Worm (Caenorhabditis elegans) whole organism, midembryonic: ENCODE measurements around the gene idpp-3.
"Not testable (repeated sequence)": the region's sequence is repeated elsewhere in the genome, so short reads cannot be mapped to it uniquely, and the experiment has no call there.

Experiments used
- T22C8.4 ChIP-seq: fragments of 200-800 bp; sonication (Bioruptor generic); IDR thresholded peaks from 2 replicates; pipeline ENCODE4 v1.3.6; 2022; ENCODE audit warnings: missing genetic modification characterization, missing compliant biosample characterization
- cog-1 ChIP-seq: sonication (generic microtip); optimal IDR thresholded peaks from 2 replicates; lab custom pipeline; 2016; ENCODE audit warnings: missing genetic modification characterization, missing compliant biosample characterization
- flt-1 ChIP-seq: fragments of 200-800 bp; sonication (Bioruptor generic); IDR thresholded peaks from 2 replicates; pipeline ENCODE4 v1.3.6; 2022; ENCODE audit warnings: missing genetic modification characterization, missing compliant biosample characterization
- klf-2 ChIP-seq: fragments of 200-800 bp; sonication (Bioruptor generic); conservative IDR thresholded peaks from 2 replicates; pipeline ENCODE4 v1.3.6; 2022; ENCODE audit warnings: missing genetic modification reagents, missing genetic modification characterization, missing compliant biosample characterization
- med-1 ChIP-seq: sonication (generic microtip); optimal IDR thresholded peaks from 2 replicates; lab custom pipeline; 2017; ENCODE audit warnings: missing genetic modification characterization, mild to moderate bottlenecking, missing compliant biosample characterization, antibody characterized with exemption, missing genetic modification reagents; ENCODE audit not compliant: insufficient read depth
- ref-1 ChIP-seq: fragments of 200-800 bp; sonication (Bioruptor generic); conservative IDR thresholded peaks from 2 replicates; pipeline ENCODE4 v1.3.6; 2022; ENCODE audit warnings: missing genetic modification reagents, missing genetic modification characterization, missing compliant biosample characterization
- tab-1 ChIP-seq: fragments of 200-800 bp; sonication (Bioruptor generic); IDR thresholded peaks from 2 replicates; pipeline ENCODE4 v1.3.6; 2022; ENCODE audit warnings: missing genetic modification characterization, missing compliant biosample characterization
- ztf-23 ChIP-seq: fragments of 200-800 bp; sonication (Bioruptor generic); IDR thresholded peaks from 2 replicates; pipeline ENCODE4 v1.3.6; 2022; ENCODE audit warnings: missing genetic modification reagents, missing genetic modification characterization, missing compliant biosample characterization
- ztf-29 ChIP-seq: fragments of 200-800 bp; sonication (Bioruptor generic); IDR thresholded peaks from 2 replicates; pipeline ENCODE4 v1.3.6; 2022; ENCODE audit warnings: missing genetic modification reagents, missing genetic modification characterization, missing compliant biosample characterization

The idpp-3 gene

ce11 chrX:14966515-14966914, 5.1 kb upstream of the idpp-3 start, which contains the start of gene F20D1.22:
TSS of gene F20D1.22 (plus strand) at chrX:14966815.
- not testable (repeated sequence) for TF ChIP-seq flt-1 (GFP tag; lab: Robert Waterston, UW); cog-1 (tag; lab: Kevin White, UChicago); ztf-23 (GFP tag; lab: Robert Waterston, UW)

- TF ChIP-seq ztf-23 (GFP tag; lab: Robert Waterston, UW) = no peak
- TF ChIP-seq ztf-29 (GFP tag; lab: Robert Waterston, UW) = no peak
- TF ChIP-seq flt-1 (GFP tag; lab: Robert Waterston, UW) = no peak
- TF ChIP-seq ref-1 (GFP tag; lab: Robert Waterston, UW) = no peak
- TF ChIP-seq T22C8.4 (GFP tag; lab: Robert Waterston, UW) = no peak
- TF ChIP-seq cog-1 (tag; lab: Kevin White, UChicago) = no peak
- TF ChIP-seq tab-1 (GFP tag; lab: Robert Waterston, UW) = no peak
- no peak for TF ChIP-seq med-1 (GFP tag; lab: Kevin White, UChicago)
- TF ChIP-seq klf-2 (GFP tag; lab: Robert Waterston, UW) = no peak
Observed at ce11 chrX:14965761-14966160, 4.4 kb upstream of the idpp-3 start, which contains the start of gene F45B8.5. TSS of gene F45B8.5 (plus strand) at chrX:14966061.

- TF ChIP-seq flt-1 (GFP tag; lab: Robert Waterston, UW) = no peak
Observed at ce11 chrX:14964253-14964652, 2.9 kb upstream of the idpp-3 start, which contains the start of gene rgs-11. TSS of gene rgs-11 (plus strand) at chrX:14964553.

ce11 chrX:14962456-14962855, 1.1 kb upstream of the idpp-3 start, which contains the start of gene rgs-10:
TSS of gene rgs-10 (plus strand) at chrX:14962756.
- no peak for TF ChIP-seq klf-2 (GFP tag; lab: Robert Waterston, UW)
- TF ChIP-seq ztf-23 (GFP tag; lab: Robert Waterston, UW) = no peak
- TF ChIP-seq T22C8.4 (GFP tag; lab: Robert Waterston, UW) = no peak
- no peak for TF ChIP-seq ref-1 (GFP tag; lab: Robert Waterston, UW)
- TF ChIP-seq flt-1 (GFP tag; lab: Robert Waterston, UW) = no peak
- TF ChIP-seq ztf-29 (GFP tag; lab: Robert Waterston, UW) = no peak
- TF ChIP-seq cog-1 (tag; lab: Kevin White, UChicago) = no peak
- TF ChIP-seq tab-1 (GFP tag; lab: Robert Waterston, UW) = no peak
- TF ChIP-seq med-1 (GFP tag; lab: Kevin White, UChicago) = no peak

- TF ChIP-seq klf-2 (GFP tag; lab: Robert Waterston, UW) (no peak), flt-1 (GFP tag; lab: Robert Waterston, UW) (no peak), med-1 (GFP tag; lab: Kevin White, UChicago) (no peak), ztf-29 (GFP tag; lab: Robert Waterston, UW) (no peak), tab-1 (GFP tag; lab: Robert Waterston, UW) (no peak; the same call in 1 of the 2 replicates), ztf-23 (GFP tag; lab: Robert Waterston, UW) (no peak), ref-1 (GFP tag; lab: Robert Waterston, UW) (no peak), T22C8.4 (GFP tag; lab: Robert Waterston, UW) (no peak), cog-1 (tag; lab: Kevin White, UChicago) (no peak)
Observed at ce11 chrX:14960841-14961240, 530 bp downstream of the idpp-3 start.

ce11 chrX:14959393-14960073, 1.8 kb downstream of the idpp-3 start:
- TF ChIP-seq ztf-23 (GFP tag; lab: Robert Waterston, UW) = no peak
- TF ChIP-seq flt-1 (GFP tag; lab: Robert Waterston, UW) = no peak
- TF ChIP-seq tab-1 (GFP tag; lab: Robert Waterston, UW) = no peak
- TF ChIP-seq med-1 (GFP tag; lab: Kevin White, UChicago) = no peak
- no peak for TF ChIP-seq T22C8.4 (GFP tag; lab: Robert Waterston, UW)
- no peak for TF ChIP-seq cog-1 (tag; lab: Kevin White, UChicago)
- no peak for TF ChIP-seq klf-2 (GFP tag; lab: Robert Waterston, UW)
- TF ChIP-seq ref-1 (GFP tag; lab: Robert Waterston, UW) = no peak
- no peak for TF ChIP-seq ztf-29 (GFP tag; lab: Robert Waterston, UW)

- TF ChIP-seq ztf-29 (GFP tag; lab: Robert Waterston, UW) = no peak
- no peak for TF ChIP-seq ztf-23 (GFP tag; lab: Robert Waterston, UW)
- TF ChIP-seq klf-2 (GFP tag; lab: Robert Waterston, UW) = no peak
- TF ChIP-seq tab-1 (GFP tag; lab: Robert Waterston, UW) = no peak
- no peak for TF ChIP-seq cog-1 (tag; lab: Kevin White, UChicago)
- TF ChIP-seq flt-1 (GFP tag; lab: Robert Waterston, UW) = no peak
- no peak for TF ChIP-seq ref-1 (GFP tag; lab: Robert Waterston, UW)
- TF ChIP-seq T22C8.4 (GFP tag; lab: Robert Waterston, UW) = no peak
- TF ChIP-seq med-1 (GFP tag; lab: Kevin White, UChicago) = no peak
Observed at ce11 chrX:14958401-14958800, 3.0 kb downstream of the idpp-3 start.

- TF ChIP-seq flt-1 (GFP tag; lab: Robert Waterston, UW) (no peak), ztf-23 (GFP tag; lab: Robert Waterston, UW) (no peak), cog-1 (tag; lab: Kevin White, UChicago) (no peak), klf-2 (GFP tag; lab: Robert Waterston, UW) (no peak), ztf-29 (GFP tag; lab: Robert Waterston, UW) (no peak), T22C8.4 (GFP tag; lab: Robert Waterston, UW) (no peak), ref-1 (GFP tag; lab: Robert Waterston, UW) (no peak), med-1 (GFP tag; lab: Kevin White, UChicago) (no peak)
Observed at ce11 chrX:14957176-14957575, 4.2 kb downstream of the idpp-3 start.

- TF ChIP-seq cog-1 (tag; lab: Kevin White, UChicago) = no peak
- TF ChIP-seq tab-1 (GFP tag; lab: Robert Waterston, UW) = no peak
- TF ChIP-seq T22C8.4 (GFP tag; lab: Robert Waterston, UW) = no peak
- no peak for TF ChIP-seq ztf-29 (GFP tag; lab: Robert Waterston, UW)
- no peak for TF ChIP-seq flt-1 (GFP tag; lab: Robert Waterston, UW)
- TF ChIP-seq klf-2 (GFP tag; lab: Robert Waterston, UW) = no peak
- no peak for TF ChIP-seq ref-1 (GFP tag; lab: Robert Waterston, UW)
- TF ChIP-seq ztf-23 (GFP tag; lab: Robert Waterston, UW) = no peak
- no peak for TF ChIP-seq med-1 (GFP tag; lab: Kevin White, UChicago)
Observed at ce11 chrX:14954548-14954947, 6.8 kb downstream of the idpp-3 start, which contains the start of gene pag-3. TSS of gene pag-3 (minus strand) at chrX:14954648.
